Fruit fly (Drosophila melanogaster) whole organism, embryonic: ENCODE measurements around the gene Gyc89Da.

Experiments
- ATbp ChIP-seq: fragments of 200-800 bp; sonication (Bioruptor generic); optimal IDR thresholded peaks from 2 replicates; lab custom pipeline; 2017; ENCODE audit warnings: missing biosample characterization, mild to moderate bottlenecking, missing genetic modification characterization, missing genetic modification reagents
- Aef1 ChIP-seq: fragments of 200-800 bp; sonication (Bioruptor generic); IDR thresholded peaks from 3 replicates; pipeline ENCODE4 v1.3.6; 2022; ENCODE audit warnings: missing biosample characterization, missing genetic modification characterization
- Atf3 ChIP-seq: fragments of 200-800 bp; sonication (Bioruptor generic); optimal IDR thresholded peaks from 3 replicates; lab custom pipeline; 2016; ENCODE audit warnings: missing biosample characterization, missing genetic modification characterization
- Bteb2 ChIP-seq: fragments of 200-800 bp; sonication (Bioruptor generic); optimal IDR thresholded peaks from 2 replicates; lab custom pipeline; 2016; ENCODE audit warnings: missing biosample characterization, missing genetic modification characterization
- CG10267 ChIP-seq: fragments of 200-800 bp; sonication (Bioruptor generic); optimal IDR thresholded peaks from 2 replicates; lab custom pipeline; 2018; ENCODE audit warnings: missing biosample characterization, mild to moderate bottlenecking, missing genetic modification characterization, moderate library complexity
- CG10431 ChIP-seq: fragments of 200-800 bp; sonication (Bioruptor generic); optimal IDR thresholded peaks from 3 replicates; lab custom pipeline; 2018; ENCODE audit warnings: missing biosample characterization, mild to moderate bottlenecking, missing genetic modification characterization
- CG10654 ChIP-seq: fragments of 200-800 bp; sonication (Bioruptor generic); optimal IDR thresholded peaks from 2 replicates; lab custom pipeline; 2016; ENCODE audit warnings: missing biosample characterization, missing genetic modification characterization
- CG11696 ChIP-seq: fragments of 200-800 bp; sonication (Bioruptor generic); IDR thresholded peaks from 2 replicates; pipeline ENCODE4 v1.3.6; 2022; ENCODE audit warnings: missing biosample characterization, missing genetic modification characterization
- CG12155 ChIP-seq: fragments of 200-800 bp; sonication (Bioruptor generic); optimal IDR thresholded peaks from 3 replicates; lab custom pipeline; 2016; ENCODE audit warnings: missing biosample characterization, missing genetic modification characterization
- CG12744 ChIP-seq: fragments of 200-800 bp; sonication (Bioruptor generic); optimal IDR thresholded peaks from 2 replicates; lab custom pipeline; 2016; ENCODE audit warnings: missing biosample characterization, missing genetic modification characterization
- CG12942 ChIP-seq: fragments of 200-800 bp; sonication (Bioruptor generic); optimal IDR thresholded peaks from 3 replicates; lab custom pipeline; 2016; ENCODE audit warnings: missing biosample characterization, missing genetic modification characterization
- CG13296 ChIP-seq: fragments of 200-800 bp; sonication (Bioruptor generic); optimal IDR thresholded peaks from 3 replicates; lab custom pipeline; 2018; ENCODE audit warnings: missing biosample characterization, mild to moderate bottlenecking, missing genetic modification characterization
- CG14860 ChIP-seq: fragments of 200-800 bp; sonication (Bioruptor generic); IDR thresholded peaks from 3 replicates; pipeline ENCODE4 v1.3.6; 2022; ENCODE audit warnings: missing biosample characterization, missing genetic modification characterization; ENCODE audit not compliant: partially characterized antibody
- CG15601 ChIP-seq: fragments of 200-800 bp; sonication (Bioruptor generic); optimal IDR thresholded peaks from 3 replicates; lab custom pipeline; 2019; ENCODE audit warnings: missing biosample characterization, mild to moderate bottlenecking, missing genetic modification characterization, moderate library complexity
- CG2199 ChIP-seq: fragments of 200-800 bp; sonication (Bioruptor generic); IDR thresholded peaks from 3 replicates; pipeline ENCODE4 v1.3.6; 2022; ENCODE audit warnings: missing biosample characterization, missing genetic modification characterization
- CG2875 ChIP-seq: fragments of 200-800 bp; sonication (Bioruptor generic); optimal IDR thresholded peaks from 2 replicates; lab custom pipeline; 2017; ENCODE audit warnings: missing biosample characterization, mild to moderate bottlenecking, missing genetic modification characterization, missing genetic modification reagents
- CG5245 ChIP-seq: fragments of 200-800 bp; sonication (Bioruptor generic); optimal IDR thresholded peaks from 3 replicates; lab custom pipeline; 2016; ENCODE audit warnings: missing biosample characterization, missing genetic modification characterization
- CG6765 ChIP-seq: fragments of 200-800 bp; sonication (Bioruptor generic); optimal IDR thresholded peaks from 3 replicates; lab custom pipeline; 2017; ENCODE audit warnings: missing biosample characterization, mild to moderate bottlenecking, missing genetic modification characterization
- CG7745 ChIP-seq: fragments of 200-800 bp; sonication (Bioruptor generic); optimal IDR thresholded peaks from 2 replicates; lab custom pipeline; 2018; ENCODE audit warnings: missing biosample characterization, mild to moderate bottlenecking, missing genetic modification characterization, moderate library complexity
- CG8478 ChIP-seq: fragments of >200 bp; optimal IDR thresholded peaks from 2 replicates; lab custom pipeline; 2018
- Fer1 ChIP-seq: fragments of 200-800 bp; sonication (Bioruptor generic); optimal IDR thresholded peaks from 2 replicates; lab custom pipeline; 2017; ENCODE audit warnings: missing biosample characterization, mild to moderate bottlenecking, missing genetic modification characterization
- Kr ChIP-seq: fragments of 200-800 bp; sonication (Bioruptor generic); optimal IDR thresholded peaks from 2 replicates; lab custom pipeline; 2017; ENCODE audit warnings: missing biosample characterization, mild to moderate bottlenecking, missing genetic modification characterization
- NC2α ChIP-seq: fragments of 200-800 bp; sonication (Bioruptor generic); optimal IDR thresholded peaks from 2 replicates; lab custom pipeline; 2016; ENCODE audit warnings: missing biosample characterization, missing genetic modification characterization
- Ravus ChIP-seq: fragments of 200-800 bp; sonication (Bioruptor generic); IDR thresholded peaks from 2 replicates; pipeline ENCODE4 v1.3.6; 2022; ENCODE audit warnings: missing biosample characterization, missing genetic modification characterization
- Spps ChIP-seq: fragments of 200-800 bp; sonication (Bioruptor generic); optimal IDR thresholded peaks from 2 replicates; lab custom pipeline; 2018; ENCODE audit warnings: missing biosample characterization, mild to moderate bottlenecking, missing genetic modification characterization
- ato ChIP-seq: fragments of 200-800 bp; sonication (Bioruptor generic); IDR thresholded peaks from 2 replicates; pipeline ENCODE4 v1.3.6; 2022; ENCODE audit warnings: missing biosample characterization, missing genetic modification characterization; ENCODE audit not compliant: partially characterized antibody
- bab2 ChIP-seq: fragments of 200-800 bp; sonication (Bioruptor generic); optimal IDR thresholded peaks from 2 replicates; lab custom pipeline; 2016; ENCODE audit warnings: missing biosample characterization, missing genetic modification characterization
- cato ChIP-seq: fragments of 200-800 bp; sonication (Bioruptor generic); optimal IDR thresholded peaks from 2 replicates; lab custom pipeline; 2016; ENCODE audit warnings: missing biosample characterization, missing genetic modification characterization, borderline replicate concordance
- cg ChIP-seq: fragments of 200-800 bp; sonication (Bioruptor generic); optimal IDR thresholded peaks from 3 replicates; lab custom pipeline; 2019; ENCODE audit warnings: missing biosample characterization, mild to moderate bottlenecking, missing genetic modification characterization, moderate library complexity
- eyg ChIP-seq: fragments of 200-800 bp; sonication (Bioruptor generic); optimal IDR thresholded peaks from 3 replicates; lab custom pipeline; 2016; ENCODE audit warnings: missing biosample characterization, missing genetic modification characterization
- gt ChIP-seq: fragments of 200-800 bp; sonication (Bioruptor generic); IDR thresholded peaks from 2 replicates; pipeline ENCODE4 v1.3.6; 2022; ENCODE audit warnings: missing biosample characterization, missing genetic modification characterization
- her ChIP-seq: fragments of 200-800 bp; sonication (Bioruptor generic); optimal IDR thresholded peaks from 2 replicates; lab custom pipeline; 2016; ENCODE audit warnings: missing biosample characterization, missing genetic modification characterization
- jigr1 ChIP-seq: fragments of 200-800 bp; sonication (Bioruptor generic); IDR thresholded peaks from 3 replicates; pipeline ENCODE4 v1.3.6; 2022; ENCODE audit warnings: missing biosample characterization, missing genetic modification characterization
- lov ChIP-seq, 2 experiments: fragments of 200-800 bp in 1 of 2; fragments of >200 bp in 1 of 2; sonication (Bioruptor generic) in 1 of 2; IDR thresholded peaks in 1 of 2; optimal IDR thresholded peaks in 1 of 2; 2 replicates in 1 of 2; 3 replicates in 1 of 2; pipeline versions ENCODE4 v1.3.6 to Lab custom; 2017 to 2022; ENCODE audit warnings: missing biosample characterization in 1 of 2, missing genetic modification characterization in 1 of 2
- nerfin-2 ChIP-seq: fragments of 200-800 bp; sonication (Bioruptor generic); IDR thresholded peaks from 2 replicates; pipeline ENCODE4 v1.3.6; 2022; ENCODE audit warnings: missing biosample characterization, missing genetic modification characterization; ENCODE audit not compliant: partially characterized antibody
- onecut ChIP-seq: fragments of 200-800 bp; sonication (Bioruptor generic); IDR thresholded peaks from 2 replicates; pipeline ENCODE4 v1.3.6; 2022; ENCODE audit warnings: missing biosample characterization, missing genetic modification characterization
- pb ChIP-seq: fragments of 200-800 bp; sonication (Bioruptor generic); optimal IDR thresholded peaks from 3 replicates; lab custom pipeline; 2016; ENCODE audit warnings: missing biosample characterization, missing genetic modification characterization
- pfk ChIP-seq: fragments of 200-800 bp; sonication (Bioruptor generic); optimal IDR thresholded peaks from 2 replicates; lab custom pipeline; 2018; ENCODE audit warnings: missing biosample characterization, mild to moderate bottlenecking, missing genetic modification characterization, moderate library complexity
- row ChIP-seq: fragments of 200-800 bp; sonication (Bioruptor generic); IDR thresholded peaks from 3 replicates; pipeline ENCODE4 v1.3.6; 2022; ENCODE audit warnings: missing biosample characterization, missing genetic modification characterization
- sisA ChIP-seq: fragments of 200-800 bp; sonication (Bioruptor generic); IDR thresholded peaks from 2 replicates; pipeline ENCODE4 v1.3.6; 2022; ENCODE audit warnings: missing biosample characterization, missing genetic modification characterization
- tgo ChIP-seq: fragments of 200-800 bp; sonication (Bioruptor generic); IDR thresholded peaks from 3 replicates; pipeline ENCODE4 v1.3.6; 2022; ENCODE audit warnings: missing biosample characterization, missing genetic modification characterization
- usp ChIP-seq: fragments of >200 bp; optimal IDR thresholded peaks from 2 replicates; lab custom pipeline; 2017; ENCODE audit warnings: missing biosample characterization, missing genetic modification characterization
- wdn ChIP-seq: fragments of 200-800 bp; sonication (Bioruptor generic); IDR thresholded peaks from 2 replicates; pipeline ENCODE4 v1.3.6; 2022; ENCODE audit warnings: missing biosample characterization, missing genetic modification characterization
- zfh2 ChIP-seq: fragments of 200-800 bp; sonication (Bioruptor generic); optimal IDR thresholded peaks from 2 replicates; lab custom pipeline; 2016; ENCODE audit warnings: missing biosample characterization, missing genetic modification characterization

Gene Gyc89Da

dm6 chr3R:16469501-16470263 lies 2.7 kb upstream of the Gyc89Da start, which contains the start of the genes CG42232 and CSN5 (continued):
- TF ChIP-seq zfh2 (GFP tag; lab: Kevin White, UChicago) (peak; percentile 44), lov (optimal IDR thresholded peaks at IDR 0.05; lab: Kevin White, UChicago) (no peak), lov (GFP tag; IDR thresholded peaks at IDR 0.05; lab: Robert Waterston, UW) (no peak), Fer1 (GFP tag; lab: Kevin White, UChicago) (no peak), CG2875 (peak; percentile 26), CG11696 (no peak), ATbp (no peak), jigr1 (GFP tag; lab: Robert Waterston, UW) (no peak), NC2α (GFP tag; lab: Kevin White, UChicago) (no peak), her (GFP tag; lab: Kevin White, UChicago) (no peak), CG14860 (peak; percentile 30; the same call in 1 of the 3 replicates), cg (GFP tag; lab: Kevin White, UChicago) (no peak), Spps (tag; lab: Kevin White, UChicago) (no peak), pfk (GFP tag; lab: Kevin White, UChicago) (no peak), CG12942 (GFP tag; lab: Kevin White, UChicago) (peak; percentile 21), Aef1 (peak; percentile 11; the same call in 1 of the 3 replicates), Atf3 (GFP tag; lab: Kevin White, UChicago) (no peak), ato (GFP tag; lab: Robert Waterston, UW) (no peak), CG10267 (tag; lab: Kevin White, UChicago) (peak; percentile 75), nerfin-2 (no peak), Ravus (no peak), CG12155 (GFP tag; lab: Kevin White, UChicago) (peak; percentile 55), gt (GFP tag; lab: Robert Waterston, UW) (no peak), wdn (GFP tag; lab: Robert Waterston, UW) (no peak), onecut (GFP tag; lab: Robert Waterston, UW) (no peak), CG10654 (GFP tag; lab: Kevin White, UChicago) (peak; percentile 67), CG15601 (tag; lab: Kevin White, UChicago) (no peak), CG7745 (no peak), Bteb2 (no peak), CG10431 (no peak), CG13296 (GFP tag; lab: Kevin White, UChicago) (no peak), CG6765 (GFP tag; lab: Kevin White, UChicago) (no peak), bab2 (GFP tag; lab: Kevin White, UChicago) (peak; percentile 69), CG12744 (GFP tag; lab: Kevin White, UChicago) (no peak), CG2199 (GFP tag; lab: Robert Waterston, UW) (no peak), eyg (GFP tag; lab: Kevin White, UChicago) (no peak), tgo (peak; percentile 39; the same call in 1 of the 3 replicates), CG5245 (GFP tag; lab: Kevin White, UChicago) (peak; percentile 49), usp (GFP tag; lab: Kevin White, UChicago) (no peak), cato (GFP tag; lab: Kevin White, UChicago) (peak; percentile 4), sisA (peak; percentile 51; the same call in 1 of the 2 replicates), Kr (GFP tag; lab: Kevin White, UChicago) (no peak), CG8478 (lab: Kevin White, UChicago) (no peak), pb (no peak), row (GFP tag; lab: Robert Waterston, UW) (peak; percentile 78)
